Worm (Caenorhabditis elegans): ENCODE measurements around the gene F35D2.3.

DNA sequence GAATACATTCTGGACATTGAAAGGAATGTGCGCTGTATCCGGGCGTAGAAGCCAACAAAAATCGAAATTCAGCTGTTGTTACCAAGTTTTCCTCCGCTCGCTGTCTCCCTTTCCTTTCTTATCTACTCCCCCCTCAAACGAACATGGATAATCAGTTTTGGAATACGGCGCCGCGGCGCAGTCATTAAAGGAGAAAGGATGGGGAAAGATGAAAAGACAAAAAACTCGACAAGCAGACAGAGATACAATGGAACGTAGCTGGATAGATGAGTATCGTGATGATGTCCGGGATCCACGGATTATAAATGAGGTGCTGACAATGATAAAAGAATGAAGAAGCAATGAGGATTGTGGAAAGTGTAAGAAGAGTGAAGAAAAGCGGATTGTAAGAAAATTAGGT lies 25.0 kb upstream of the F35D2.3 start:
- no peak for TF ChIP-seq fkh-10 (GFP tag; optimal IDR thresholded peaks at IDR 0.05)
- no peak for TF ChIP-seq sox-2 (GFP tag; IDR thresholded peaks at IDR 0.05)
- TF ChIP-seq nfya-1 (tag; optimal IDR thresholded peaks at IDR 0.05): no peak
- TF ChIP-seq ama-1 (optimal IDR thresholded peaks at IDR 0.05): no peak
- TF ChIP-seq nhr-11 (tag; optimal IDR thresholded peaks at IDR 0.05): no peak

Measured in whole organism, late embryonic.